Worm (Caenorhabditis elegans): Measurements from ENCODE around the gene swt-7.
A peak's percentile ranks its signal among the peaks of the same experiment; 100 is the strongest.

Gene swt-7

ce11 chrV:5049333-5049942, 18.8 kb upstream of the swt-7 start, which contains the start of the genes pqn-51 and K11D12.14 (continued):
- TF ChIP-seq madf-6 (GFP tag; IDR thresholded peaks at IDR 0.05) (peak; percentile 86), nhr-120 (GFP tag; IDR thresholded peaks at IDR 0.05) (no peak), cebp-1 (GFP tag; IDR thresholded peaks at IDR 0.05) (peak; percentile 90), cebp-1 (tag; optimal IDR thresholded peaks at IDR 0.05) (peak; percentile 97), let-607 (tag; optimal IDR thresholded peaks at IDR 0.05) (peak; percentile 77 to 91), ztf-22 (GFP tag; optimal IDR thresholded peaks at IDR 0.05) (no peak), madf-8 (GFP tag; conservative IDR thresholded peaks at IDR 0.05) (peak; percentile 68; the same call in 1 of the 2 replicates), ccch-3 (GFP tag; optimal IDR thresholded peaks at IDR 0.05) (no peak), Y95B8A.8 (GFP tag; IDR thresholded peaks at IDR 0.05) (peak; percentile 57; the same call in 1 of the 2 replicates), F23B12.7 (tag; optimal IDR thresholded peaks at IDR 0.05; ENCODE audit: insufficient read depth) (peak; percentile 43), B0035.1 (tag; optimal IDR thresholded peaks at IDR 0.05) (peak; percentile 19), madf-10 (tag; optimal IDR thresholded peaks at IDR 0.05) (peak; percentile 85), mcd-1 (GFP tag; IDR thresholded peaks at IDR 0.05) (peak; percentile 96), mel-28 (tag; optimal IDR thresholded peaks at IDR 0.05; ENCODE audit: borderline replicate concordance) (no peak), cebp-2 (GFP tag; IDR thresholded peaks at IDR 0.05) (no peak), egrh-3 (GFP tag; IDR thresholded peaks at IDR 0.05) (peak; percentile 72), madf-3 (GFP tag; IDR thresholded peaks at IDR 0.05) (0 out of 2 replicates have a peak, but pooled peaks have one; percentile 64), hmg-20 (GFP tag; IDR thresholded peaks at IDR 0.05) (peak; percentile 59; the same call in 1 of the 2 replicates), F10E7.11 (tag; optimal IDR thresholded peaks at IDR 0.05) (no peak), K12H6.12 (tag; optimal IDR thresholded peaks at IDR 0.05) (peak; percentile 89), tbx-9 (tag; optimal IDR thresholded peaks at IDR 0.05; ENCODE audit: borderline replicate concordance) (no peak), Y67H2A.10 (GFP tag; conservative IDR thresholded peaks at IDR 0.05) (0 out of 2 replicates have a peak, but pooled peaks have one; percentile 7), attf-3 (GFP tag; conservative IDR thresholded peaks at IDR 0.05) (peak; percentile 71), dpff-1 (tag; optimal IDR thresholded peaks at IDR 0.05) (no peak), hsf-1 (GFP tag; IDR thresholded peaks at IDR 0.05) (no peak), T07F8.4 (tag; optimal IDR thresholded peaks at IDR 0.05) (no peak), nhr-179 (tag; optimal IDR thresholded peaks at IDR 0.05) (no peak), tbp1 (GFP tag; optimal IDR thresholded peaks at IDR 0.05) (peak; percentile 68), K11D2.4 (GFP tag; IDR thresholded peaks at IDR 0.05) (peak; percentile 94), rec-8 (tag; optimal IDR thresholded peaks at IDR 0.05) (no peak), pbrm-1 (GFP tag; IDR thresholded peaks at IDR 0.05) (peak; percentile 88), lin-26 (GFP tag; IDR thresholded peaks at IDR 0.05) (peak; percentile 81), chd-7 (tag; optimal IDR thresholded peaks at IDR 0.05) (no peak), T26A5.8 (tag; optimal IDR thresholded peaks at IDR 0.05) (no peak), D2030.7 (GFP tag; IDR thresholded peaks at IDR 0.05) (peak; percentile 90), lsl-1 (GFP tag; optimal IDR thresholded peaks at IDR 0.05) (peak; percentile 55), ztf-26 (tag; optimal IDR thresholded peaks at IDR 0.05) (peak; percentile 71), egl-44 (GFP tag; IDR thresholded peaks at IDR 0.05) (peak; percentile 76; the same call in 1 of the 2 replicates), rcor-1 (GFP tag; IDR thresholded peaks at IDR 0.05) (peak; percentile 93), dox-1 (GFP tag; IDR thresholded peaks at IDR 0.05) (peak; percentile 97), F33H1.4 (GFP tag; IDR thresholded peaks at IDR 0.05) (peak; percentile 73), ztf-6 (GFP tag; IDR thresholded peaks at IDR 0.05) (0 out of 2 replicates have a peak, but pooled peaks have one; percentile 50), ceh-100 (GFP tag; IDR thresholded peaks at IDR 0.05) (peak; percentile 92), ztf-25 (GFP tag; IDR thresholded peaks at IDR 0.05) (0 out of 2 replicates have a peak, but pooled peaks have one; percentile 35), Y53F4B.3 (GFP tag; IDR thresholded peaks at IDR 0.05) (no peak), ZK185.1 (tag; optimal IDR thresholded peaks at IDR 0.05; ENCODE audit: poor library complexity, severe bottlenecking) (peak; percentile 81), nfya-2 (GFP tag; IDR thresholded peaks at IDR 0.05) (no peak)
